Fruit fly (Drosophila melanogaster): ENCODE data around the gene kay.

- TF ChIP-seq CG8478 (optimal IDR thresholded peaks at IDR 0.05): no peak
- no peak for TF ChIP-seq psq (optimal IDR thresholded peaks at IDR 0.05)
- TF ChIP-seq pan (optimal IDR thresholded peaks at IDR 0.05): no peak
Observed at dm6 chr3R:29802753-29803313, 37.0 kb downstream of the kay start, which contains the start of the genes Etfb and CG7789.

Measured in whole organism.